Worm (Caenorhabditis elegans) whole organism, L3 larva: ENCODE data around the gene rpn-1.

Source experiments
- R02D3.7 ChIP-seq: fragments of 150-350 bp; optimal IDR thresholded peaks from 2 replicates; lab custom pipeline; 2014; ENCODE audit warnings: missing biosample characterization, missing genetic modification characterization
- aly-2 ChIP-seq: fragments of 150-350 bp; optimal IDR thresholded peaks from 2 replicates; lab custom pipeline; 2014; ENCODE audit warnings: missing biosample characterization, missing genetic modification characterization
- ama-1 ChIP-seq: fragments of 150-350 bp; optimal IDR thresholded peaks from 2 replicates; lab custom pipeline; 2018
- ceh-16 ChIP-seq: sonication (generic microtip); optimal IDR thresholded peaks from 2 replicates; lab custom pipeline; 2017; ENCODE audit warnings: missing biosample characterization, missing genetic modification characterization
- ceh-28 ChIP-seq: fragments of 150-350 bp; optimal IDR thresholded peaks from 2 replicates; lab custom pipeline; 2014; ENCODE audit warnings: missing biosample characterization, missing genetic modification reagents, missing genetic modification characterization
- daf-12 ChIP-seq: fragments of 150-350 bp; optimal IDR thresholded peaks from 2 replicates; lab custom pipeline; 2014; ENCODE audit warnings: missing biosample characterization, missing genetic modification reagents, missing genetic modification characterization
- elt-1 ChIP-seq: fragments of 150-350 bp; optimal IDR thresholded peaks from 2 replicates; lab custom pipeline; 2014; ENCODE audit warnings: missing biosample characterization, missing genetic modification characterization
- fkh-2 ChIP-seq: fragments of 150-350 bp; optimal IDR thresholded peaks from 2 replicates; lab custom pipeline; 2014; ENCODE audit warnings: missing biosample characterization, missing genetic modification reagents, missing genetic modification characterization
- jun-1 ChIP-seq: fragments of 150-350 bp; optimal IDR thresholded peaks from 2 replicates; lab custom pipeline; 2014; ENCODE audit warnings: missing biosample characterization, missing genetic modification reagents, missing genetic modification characterization
- lsy-12 ChIP-seq: sonication (generic microtip); optimal IDR thresholded peaks from 2 replicates; lab custom pipeline; 2016; ENCODE audit warnings: mild to moderate bottlenecking, missing genetic modification characterization, missing compliant biosample characterization
- nhr-12 ChIP-seq: fragments of 150-350 bp; optimal IDR thresholded peaks from 2 replicates; lab custom pipeline; 2014; ENCODE audit warnings: missing biosample characterization, missing genetic modification characterization
- nhr-23 ChIP-seq: fragments of 150-350 bp; optimal IDR thresholded peaks from 2 replicates; lab custom pipeline; 2014; ENCODE audit warnings: missing biosample characterization, missing genetic modification reagents, missing genetic modification characterization
- nhr-28 ChIP-seq: fragments of 150-350 bp; optimal IDR thresholded peaks from 2 replicates; lab custom pipeline; 2014; ENCODE audit warnings: missing biosample characterization, missing genetic modification characterization
- nhr-77 ChIP-seq: fragments of 150-350 bp; optimal IDR thresholded peaks from 2 replicates; lab custom pipeline; 2014; ENCODE audit warnings: missing biosample characterization, missing genetic modification characterization
- skn-1 ChIP-seq: fragments of 150-350 bp; optimal IDR thresholded peaks from 2 replicates; lab custom pipeline; 2014; ENCODE audit warnings: missing biosample characterization, missing genetic modification characterization
- snpc-4 ChIP-seq: fragments of 150-350 bp; optimal IDR thresholded peaks from 2 replicates; lab custom pipeline; 2014; ENCODE audit warnings: missing biosample characterization, missing genetic modification characterization
- unc-62 ChIP-seq: fragments of 150-350 bp; sonication (generic microtip); optimal IDR thresholded peaks from 4 replicates; lab custom pipeline; 2014; ENCODE audit warnings: missing biosample characterization, missing genetic modification reagents, missing genetic modification characterization
- zag-1 ChIP-seq: fragments of 150-350 bp; optimal IDR thresholded peaks from 2 replicates; lab custom pipeline; 2014; ENCODE audit warnings: missing biosample characterization, missing genetic modification characterization

Gene rpn-1

DNA sequence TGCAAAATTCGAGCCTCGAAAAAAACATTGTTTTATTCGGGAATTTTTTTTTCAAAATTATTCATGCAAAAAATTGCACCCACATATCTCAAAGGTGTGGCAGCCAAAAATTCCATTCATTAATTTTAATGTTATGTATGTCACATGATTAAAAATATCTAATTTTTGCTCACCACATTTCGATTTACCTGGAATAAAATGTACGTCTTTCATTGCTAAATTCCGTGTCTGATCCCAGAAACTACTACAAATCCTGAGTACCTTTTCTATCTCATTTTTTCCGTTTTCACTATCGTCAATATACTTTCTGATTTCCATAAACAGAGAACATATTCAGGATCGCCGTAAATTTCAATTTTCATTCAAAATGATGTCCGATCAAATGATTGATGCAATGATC lies 36.8 kb downstream of the rpn-1 start, which contains the start of gene srx-19:
TSS of gene srx-19 (plus strand) at position 301 of the 400 bp plus-strand sequence.
- no peak for TF ChIP-seq lsy-12

DNA sequence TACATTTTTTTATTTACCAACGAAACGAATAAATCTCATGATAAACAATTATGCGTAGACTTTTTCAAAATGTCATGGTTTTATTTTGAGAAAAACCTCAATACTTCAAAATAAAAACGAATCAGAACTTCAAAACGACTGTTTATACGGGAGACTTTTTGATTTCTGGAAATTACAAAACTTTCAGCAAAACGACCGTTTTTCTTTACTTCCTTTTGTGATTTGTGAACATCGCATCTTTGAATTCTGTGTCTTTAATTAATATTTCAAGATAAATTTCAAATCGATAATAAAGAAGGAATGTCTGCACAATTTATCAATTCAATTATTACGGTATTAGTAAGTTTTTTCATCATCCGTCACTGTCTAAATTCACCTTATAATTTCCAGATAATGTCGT lies 41.9 kb downstream of the rpn-1 start, which contains the start of gene srx-20:
TSS of gene srx-20 (plus strand) at position 301 of the 400 bp plus-strand sequence.
- no peak for TF ChIP-seq R02D3.7
- no peak for TF ChIP-seq aly-2 (tag; lab: Kevin White, UChicago)
- no peak for TF ChIP-seq nhr-23 (tag; lab: Kevin White, UChicago)
- TF ChIP-seq zag-1 (tag; lab: Kevin White, UChicago) = no peak
- no peak for TF ChIP-seq unc-62 (GFP tag; lab: Kevin White, UChicago)
- no peak for TF ChIP-seq nhr-28 (tag; lab: Kevin White, UChicago)
- no peak for TF ChIP-seq nhr-12 (tag; lab: Kevin White, UChicago)
- TF ChIP-seq ama-1 (lab: Kevin White, UChicago) = no peak
- TF ChIP-seq fkh-2 (tag; lab: Kevin White, UChicago) = no peak
- TF ChIP-seq elt-1 (tag; lab: Kevin White, UChicago) = no peak
- no peak for TF ChIP-seq daf-12
- TF ChIP-seq ceh-16 (tag; lab: Kevin White, UChicago) = no peak

DNA sequence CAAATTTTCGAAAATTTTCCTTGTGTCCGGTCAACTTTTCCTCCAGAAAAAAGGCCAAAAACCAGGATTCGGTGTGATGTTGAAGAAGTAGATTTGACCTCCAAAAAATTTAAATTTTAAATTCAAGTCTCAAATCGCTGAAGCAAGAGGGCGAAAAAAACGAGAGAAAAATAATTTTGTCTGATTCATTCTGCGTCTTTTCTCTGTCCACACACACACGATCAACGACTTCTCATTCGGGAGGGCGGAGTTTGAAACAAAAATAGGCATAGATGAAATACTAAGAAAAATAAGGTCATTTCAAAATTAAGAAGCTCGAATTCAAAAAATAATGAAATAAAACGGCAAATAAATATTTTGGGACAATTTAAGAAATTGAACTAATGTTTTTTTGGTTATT lies 50.4 kb downstream of the rpn-1 start, which contains the start of gene R13H7.2:
TSS of gene R13H7.2 (minus strand) at position 101 of the 400 bp plus-strand sequence.
- no peak for TF ChIP-seq ceh-28 (tag; lab: Kevin White, UChicago)
- no peak for TF ChIP-seq nhr-12 (tag; lab: Kevin White, UChicago)
- TF ChIP-seq R02D3.7 = no peak
- no peak for TF ChIP-seq unc-62 (GFP tag; lab: Kevin White, UChicago)
- no peak for TF ChIP-seq jun-1 (tag; lab: Kevin White, UChicago)
- no peak for TF ChIP-seq fkh-2 (tag; lab: Kevin White, UChicago)
- no peak for TF ChIP-seq elt-1 (tag; lab: Kevin White, UChicago)
- no peak for TF ChIP-seq snpc-4 (tag; lab: Kevin White, UChicago)
- no peak for TF ChIP-seq zag-1 (tag; lab: Kevin White, UChicago)
- TF ChIP-seq nhr-77 (tag; lab: Kevin White, UChicago) = no peak
- no peak for TF ChIP-seq daf-12
- TF ChIP-seq skn-1 (tag; lab: Kevin White, UChicago) = no peak
- TF ChIP-seq nhr-28 (tag; lab: Kevin White, UChicago) = no peak
- TF ChIP-seq, all 47 proteins: peak for 0
